Fruit fly (Drosophila melanogaster) whole organism, embryonic: Measurements from ENCODE around the gene CG43248.

Experiments used
- Abd-B ChIP-seq: fragments of 200-800 bp; sonication (Bioruptor generic); optimal IDR thresholded peaks from 2 replicates; lab custom pipeline; 2018; ENCODE audit warnings: missing biosample characterization, mild to moderate bottlenecking, missing genetic modification characterization, moderate library complexity
- Aef1 ChIP-seq: fragments of 200-800 bp; sonication (Bioruptor generic); IDR thresholded peaks from 3 replicates; pipeline ENCODE4 v1.3.6; 2022; ENCODE audit warnings: missing biosample characterization, missing genetic modification characterization
- CG10366 ChIP-seq: fragments of 200-800 bp; sonication (Bioruptor generic); IDR thresholded peaks from 2 replicates; pipeline ENCODE4 v1.3.6; 2022; ENCODE audit warnings: missing biosample characterization, missing genetic modification characterization
- CG10654 ChIP-seq: fragments of 200-800 bp; sonication (Bioruptor generic); optimal IDR thresholded peaks from 2 replicates; lab custom pipeline; 2016; ENCODE audit warnings: missing biosample characterization, missing genetic modification characterization
- CG11085 ChIP-seq: fragments of 200-800 bp; sonication (Bioruptor generic); IDR thresholded peaks from 2 replicates; pipeline ENCODE4 v1.3.6; 2022; ENCODE audit warnings: missing biosample characterization, missing genetic modification characterization
- CG11398 ChIP-seq: fragments of 200-800 bp; sonication (Bioruptor generic); optimal IDR thresholded peaks from 2 replicates; lab custom pipeline; 2016; ENCODE audit warnings: missing biosample characterization, missing genetic modification characterization
- CG11504 ChIP-seq: fragments of 200-800 bp; sonication (Bioruptor generic); optimal IDR thresholded peaks from 3 replicates; lab custom pipeline; 2019; ENCODE audit warnings: missing biosample characterization, mild to moderate bottlenecking, missing genetic modification characterization, moderate library complexity
- CG1233 ChIP-seq: fragments of 200-800 bp; sonication (Bioruptor generic); optimal IDR thresholded peaks from 4 replicates; lab custom pipeline; 2018; ENCODE audit warnings: missing biosample characterization, mild to moderate bottlenecking, missing genetic modification characterization
- CG12744 ChIP-seq: fragments of 200-800 bp; sonication (Bioruptor generic); optimal IDR thresholded peaks from 2 replicates; lab custom pipeline; 2016; ENCODE audit warnings: missing biosample characterization, missing genetic modification characterization
- CG13624 ChIP-seq: fragments of 200-800 bp; sonication (Bioruptor generic); optimal IDR thresholded peaks from 2 replicates; lab custom pipeline; 2016; ENCODE audit warnings: missing biosample characterization, missing genetic modification characterization
- CG13894 ChIP-seq: fragments of 200-800 bp; sonication (Bioruptor generic); optimal IDR thresholded peaks from 3 replicates; lab custom pipeline; 2018; ENCODE audit warnings: missing biosample characterization, mild to moderate bottlenecking, missing genetic modification characterization, moderate library complexity
- CG14050 ChIP-seq: fragments of 200-800 bp; sonication (Bioruptor generic); IDR thresholded peaks from 3 replicates; pipeline ENCODE4 v1.3.6; 2022; ENCODE audit warnings: missing biosample characterization, missing genetic modification characterization
- CG1603 ChIP-seq: fragments of 200-800 bp; sonication (Bioruptor generic); optimal IDR thresholded peaks from 2 replicates; lab custom pipeline; 2019; ENCODE audit warnings: missing biosample characterization, mild to moderate bottlenecking, missing genetic modification characterization, moderate library complexity
- CG1647 ChIP-seq: fragments of 200-800 bp; sonication (Bioruptor generic); optimal IDR thresholded peaks from 3 replicates; lab custom pipeline; 2016; ENCODE audit warnings: missing biosample characterization, missing genetic modification characterization
- CG17802 ChIP-seq: fragments of 200-800 bp; sonication (Bioruptor generic); optimal IDR thresholded peaks from 2 replicates; lab custom pipeline; 2018; ENCODE audit warnings: missing biosample characterization, mild to moderate bottlenecking, missing genetic modification characterization, moderate library complexity
- CG2875 ChIP-seq: fragments of 200-800 bp; sonication (Bioruptor generic); optimal IDR thresholded peaks from 2 replicates; lab custom pipeline; 2017; ENCODE audit warnings: missing biosample characterization, mild to moderate bottlenecking, missing genetic modification characterization, missing genetic modification reagents
- CG32532 ChIP-seq: fragments of 200-800 bp; sonication (Bioruptor generic); IDR thresholded peaks from 2 replicates; pipeline ENCODE4 v1.3.6; 2022; ENCODE audit warnings: missing biosample characterization, missing genetic modification characterization
- CG3726 ChIP-seq: fragments of 200-800 bp; sonication (Bioruptor generic); IDR thresholded peaks from 3 replicates; pipeline ENCODE4, ENCODE4 v1.3.6; 2022; ENCODE audit warnings: missing biosample characterization, missing genetic modification characterization
- CG6272 ChIP-seq: fragments of 200-800 bp; sonication (Bioruptor generic); IDR thresholded peaks from 2 replicates; pipeline ENCODE4 v1.3.6; 2022; ENCODE audit warnings: missing biosample characterization, missing genetic modification characterization
- CG6765 ChIP-seq: fragments of 200-800 bp; sonication (Bioruptor generic); optimal IDR thresholded peaks from 3 replicates; lab custom pipeline; 2017; ENCODE audit warnings: missing biosample characterization, mild to moderate bottlenecking, missing genetic modification characterization
- CG7839 ChIP-seq: fragments of 200-800 bp; sonication (Bioruptor generic); optimal IDR thresholded peaks from 3 replicates; lab custom pipeline; 2018; ENCODE audit warnings: missing biosample characterization, mild to moderate bottlenecking, missing genetic modification characterization, moderate library complexity
- CG9437 ChIP-seq: fragments of 200-800 bp; sonication (Bioruptor generic); optimal IDR thresholded peaks from 2 replicates; lab custom pipeline; 2018; ENCODE audit warnings: missing biosample characterization, mild to moderate bottlenecking, missing genetic modification characterization
- CG9609 ChIP-seq: fragments of 200-800 bp; sonication (Bioruptor generic); optimal IDR thresholded peaks from 3 replicates; lab custom pipeline; 2016; ENCODE audit warnings: missing biosample characterization, missing genetic modification characterization
- Dll ChIP-seq: fragments of 200-800 bp; sonication (Bioruptor generic); IDR thresholded peaks from 4 replicates; pipeline ENCODE4 v1.3.6; 2022; ENCODE audit warnings: missing biosample characterization, missing genetic modification characterization; ENCODE audit not compliant: partially characterized antibody
- E2f2 ChIP-seq: fragments of 200-800 bp; sonication (Bioruptor generic); IDR thresholded peaks from 2 replicates; pipeline ENCODE4 v1.3.6; 2022; ENCODE audit warnings: missing biosample characterization, missing genetic modification characterization
- Ets65A ChIP-seq: fragments of 200-800 bp; sonication (Bioruptor generic); peaks from one replicate; lab custom pipeline; 2016; ENCODE audit warnings: missing biosample characterization, missing genetic modification characterization
- Fer3 ChIP-seq: fragments of 200-800 bp; sonication (Bioruptor generic); optimal IDR thresholded peaks from 2 replicates; lab custom pipeline; 2018; ENCODE audit warnings: missing biosample characterization, mild to moderate bottlenecking, missing genetic modification characterization, moderate library complexity
- GATAe ChIP-seq: fragments of 200-800 bp; sonication (Bioruptor generic); conservative IDR thresholded peaks from 2 replicates; pipeline ENCODE4 v1.3.6; 2022; ENCODE audit warnings: missing biosample characterization, missing genetic modification characterization
- Hr51 ChIP-seq, 2 experiments: fragments of 200-800 bp; sonication (Bioruptor generic); optimal IDR thresholded peaks; 2 replicates in 1 of 2; 3 replicates in 1 of 2; lab custom pipeline; 2016 to 2018; ENCODE audit warnings: missing biosample characterization in 2 of 2, missing genetic modification characterization in 2 of 2, mild to moderate bottlenecking in 1 of 2, moderate library complexity in 1 of 2
- Mad ChIP-seq: fragments of 200-800 bp; sonication (Bioruptor generic); optimal IDR thresholded peaks from 2 replicates; lab custom pipeline; 2016; ENCODE audit warnings: missing biosample characterization, missing genetic modification characterization
- NK7.1 ChIP-seq: fragments of 200-800 bp; sonication (Bioruptor generic); optimal IDR thresholded peaks from 3 replicates; lab custom pipeline; 2016; ENCODE audit warnings: missing biosample characterization, missing genetic modification characterization
- Poxn ChIP-seq: fragments of 200-800 bp; sonication (Bioruptor generic); IDR thresholded peaks from 2 replicates; pipeline ENCODE4 v1.3.6; 2022; ENCODE audit warnings: missing biosample characterization, missing genetic modification characterization
- Scr ChIP-seq: fragments of 200-800 bp; sonication (Bioruptor generic); IDR thresholded peaks from 2 replicates; pipeline ENCODE4 v1.3.6; 2022; ENCODE audit warnings: missing biosample characterization, missing genetic modification characterization; ENCODE audit not compliant: partially characterized antibody
- Sry-δ ChIP-seq: fragments of 200-800 bp; sonication (Bioruptor generic); optimal IDR thresholded peaks from 2 replicates; lab custom pipeline; 2016; ENCODE audit warnings: missing biosample characterization, missing genetic modification characterization
- YL-1 ChIP-seq: fragments of 200-800 bp; sonication (Bioruptor generic); optimal IDR thresholded peaks from 3 replicates; lab custom pipeline; 2017; ENCODE audit warnings: missing biosample characterization, mild to moderate bottlenecking, missing genetic modification characterization
- bbx ChIP-seq: fragments of 200-800 bp; sonication (Bioruptor generic); IDR thresholded peaks from 2 replicates; pipeline ENCODE4 v1.3.6; 2022; ENCODE audit warnings: missing biosample characterization, missing genetic modification characterization; ENCODE audit not compliant: partially characterized antibody
- bsh ChIP-seq, 2 experiments: fragments of 200-800 bp; sonication (Bioruptor generic); optimal IDR thresholded peaks; 2 replicates each; lab custom pipeline; 2017 to 2018; ENCODE audit warnings: mild to moderate bottlenecking in 2 of 2, missing biosample characterization in 2 of 2, missing genetic modification characterization in 2 of 2, moderate library complexity in 1 of 2
- cad ChIP-seq: fragments of >200 bp; optimal IDR thresholded peaks from 2 replicates; lab custom pipeline; 2017; ENCODE audit warnings: missing biosample characterization, missing genetic modification characterization
- disco-r ChIP-seq: fragments of 200-800 bp; sonication (Bioruptor generic); optimal IDR thresholded peaks from 2 replicates; lab custom pipeline; 2016; ENCODE audit warnings: missing biosample characterization, missing genetic modification characterization
- dm ChIP-seq: fragments of 200-800 bp; sonication (Bioruptor generic); optimal IDR thresholded peaks from 3 replicates; lab custom pipeline; 2016; ENCODE audit warnings: missing biosample characterization, missing genetic modification characterization
- fd96Cb ChIP-seq: fragments of 200-800 bp; sonication (Bioruptor generic); optimal IDR thresholded peaks from 2 replicates; lab custom pipeline; 2018; ENCODE audit warnings: missing biosample characterization, mild to moderate bottlenecking, missing genetic modification characterization, moderate library complexity
- jing ChIP-seq: fragments of 200-800 bp; sonication (Bioruptor generic); optimal IDR thresholded peaks from 2 replicates; lab custom pipeline; 2018; ENCODE audit warnings: missing biosample characterization, mild to moderate bottlenecking, missing genetic modification characterization
- lov ChIP-seq, 2 experiments: fragments of 200-800 bp in 1 of 2; fragments of >200 bp in 1 of 2; sonication (Bioruptor generic) in 1 of 2; IDR thresholded peaks in 1 of 2; optimal IDR thresholded peaks in 1 of 2; 2 replicates in 1 of 2; 3 replicates in 1 of 2; pipeline versions ENCODE4 v1.3.6 to Lab custom; 2017 to 2022; ENCODE audit warnings: missing biosample characterization in 1 of 2, missing genetic modification characterization in 1 of 2
- nom ChIP-seq: fragments of 200-800 bp; sonication (Bioruptor generic); optimal IDR thresholded peaks from 2 replicates; lab custom pipeline; 2017; ENCODE audit warnings: missing biosample characterization, missing genetic modification characterization, mild to moderate bottlenecking, moderate library complexity, missing genetic modification reagents
- odd ChIP-seq: fragments of 200-800 bp; sonication (Bioruptor generic); optimal IDR thresholded peaks from 2 replicates; lab custom pipeline; 2017; ENCODE audit warnings: missing biosample characterization, mild to moderate bottlenecking, missing genetic modification characterization
- pros ChIP-seq: fragments of 200-800 bp; sonication (Bioruptor generic); optimal IDR thresholded peaks from 3 replicates; lab custom pipeline; 2019; ENCODE audit warnings: missing biosample characterization, mild to moderate bottlenecking, missing genetic modification characterization, moderate library complexity
- tio ChIP-seq: fragments of 200-800 bp; sonication (Bioruptor generic); optimal IDR thresholded peaks from 2 replicates; lab custom pipeline; 2017; ENCODE audit warnings: missing biosample characterization, missing genetic modification characterization, inconsistent platforms
- tna ChIP-seq: fragments of 200-800 bp; sonication (Bioruptor generic); IDR thresholded peaks from 2 replicates; pipeline ENCODE4 v1.3.6; 2022; ENCODE audit warnings: missing biosample characterization, missing genetic modification characterization; ENCODE audit not compliant: partially characterized antibody
- trh ChIP-seq: fragments of 200-800 bp; sonication (Bioruptor generic); optimal IDR thresholded peaks from 2 replicates; lab custom pipeline; 2016; ENCODE audit warnings: missing biosample characterization, missing genetic modification characterization

The CG43248 gene

dm6 chr3L:15508233-15508632, 23.0 kb downstream of the CG43248 start, which contains the start of gene CG7841 (continued):
- TF ChIP-seq Dll (GFP tag; lab: Robert Waterston, UW) (0 out of 4 replicates have a peak, but pooled peaks have one; percentile 24), CG7839 (tag; lab: Kevin White, UChicago) (peak; percentile 98), Aef1 (GFP tag; lab: Robert Waterston, UW) (peak; percentile 89), jing (GFP tag; lab: Kevin White, UChicago) (peak; percentile 93), CG1647 (GFP tag; lab: Kevin White, UChicago) (peak; percentile 96), Ets65A (peak; percentile 98), tna (GFP tag; lab: Robert Waterston, UW) (no peak), pros (GFP tag; lab: Kevin White, UChicago) (peak; percentile 93), CG2875 (GFP tag; lab: Kevin White, UChicago) (peak; percentile 97), Mad (peak; percentile 97), CG11085 (GFP tag; lab: Robert Waterston, UW) (no peak; the same call in 1 of the 2 replicates), CG13624 (GFP tag; lab: Kevin White, UChicago) (peak; percentile 97), CG17802 (tag; lab: Kevin White, UChicago) (peak; percentile 85), NK7.1 (GFP tag; lab: Kevin White, UChicago) (peak; percentile 97), tio (GFP tag; lab: Kevin White, UChicago) (peak; percentile 89), E2f2 (GFP tag; lab: Robert Waterston, UW) (peak; percentile 91), nom (GFP tag; lab: Kevin White, UChicago) (peak; percentile 98), CG32532 (GFP tag; lab: Robert Waterston, UW) (peak; percentile 97), bbx (GFP tag; lab: Robert Waterston, UW) (no peak), disco-r (GFP tag; lab: Kevin White, UChicago) (peak; percentile 93), CG10654 (GFP tag; lab: Kevin White, UChicago) (peak; percentile 96), CG14050 (GFP tag; lab: Robert Waterston, UW) (peak; percentile 96), odd (GFP tag; lab: Kevin White, UChicago) (peak; percentile 99), Poxn (GFP tag; lab: Robert Waterston, UW) (no peak), CG6765 (GFP tag; lab: Kevin White, UChicago) (peak; percentile 98), bsh (GFP tag; optimal IDR thresholded peaks at IDR 0.05; lab: Kevin White, UChicago) (peak; percentile 96 to 99), YL-1 (GFP tag; lab: Kevin White, UChicago) (peak; percentile 95), CG11504 (tag; lab: Kevin White, UChicago) (peak; percentile 97), CG9437 (GFP tag; lab: Kevin White, UChicago) (peak; percentile 90), CG13894 (tag; lab: Kevin White, UChicago) (peak; percentile 98), cad (GFP tag; lab: Kevin White, UChicago) (no peak), Sry-δ (GFP tag; lab: Kevin White, UChicago) (peak; percentile 73), GATAe (GFP tag; lab: Robert Waterston, UW) (no peak; the same call in 1 of the 2 replicates), CG3726 (GFP tag; lab: Robert Waterston, UW) (no peak; the same call in 2 of the 3 replicates), Hr51 (GFP tag; optimal IDR thresholded peaks at IDR 0.05; lab: Kevin White, UChicago) (peak; percentile 95 to 99), CG11398 (GFP tag; lab: Kevin White, UChicago) (peak; percentile 96), Scr (GFP tag; lab: Robert Waterston, UW) (no peak), Abd-B (GFP tag; lab: Kevin White, UChicago) (peak; percentile 89), CG9609 (GFP tag; lab: Kevin White, UChicago) (peak; percentile 96), CG10366 (peak; percentile 94), CG6272 (GFP tag; lab: Robert Waterston, UW) (no peak; the same call in 1 of the 2 replicates), CG1603 (peak; percentile 97), fd96Cb (tag; lab: Kevin White, UChicago) (peak; percentile 96), lov (optimal IDR thresholded peaks at IDR 0.05; lab: Kevin White, UChicago) (no peak), lov (GFP tag; IDR thresholded peaks at IDR 0.05; lab: Robert Waterston, UW) (peak; percentile 97), trh (peak; percentile 92), CG12744 (peak; percentile 97), dm (GFP tag; lab: Kevin White, UChicago) (peak; percentile 96), Fer3 (tag; lab: Kevin White, UChicago) (peak; percentile 98), CG1233 (peak; percentile 98)
